Worm (Caenorhabditis elegans): ENCODE measurements around the gene F09G8.7.

F09G8.7 gene

ce11 chrIII:8226178-8226577, 42.0 kb downstream of the F09G8.7 start, which contains the start of gene rfs-1:
Gene rfs-1, plus strand, starts transcription at chrIII:8226478.
- TF ChIP-seq ztf-4 (tag; optimal IDR thresholded peaks at IDR 0.05): no peak
- no peak for TF ChIP-seq skn-1 (tag; optimal IDR thresholded peaks at IDR 0.05)
- no peak for TF ChIP-seq unc-62 (GFP tag; optimal IDR thresholded peaks at IDR 0.05)
- TF ChIP-seq ceh-82 (tag; optimal IDR thresholded peaks at IDR 0.05): no peak
- no peak for TF ChIP-seq crh-2 (tag; optimal IDR thresholded peaks at IDR 0.05)
- TF ChIP-seq ztf-1 (GFP tag; conservative IDR thresholded peaks at IDR 0.05): no peak
- no peak for TF ChIP-seq C34F6.9 (tag; optimal IDR thresholded peaks at IDR 0.05)

ce11 chrIII:8224769-8225168, 43.4 kb downstream of the F09G8.7 start, which contains the start of gene mob-4:
Gene mob-4, plus strand, starts transcription at chrIII:8225097.
- TF ChIP-seq lsy-2 (tag; optimal IDR thresholded peaks at IDR 0.05) (peak in 1 of 2 experiments; percentile 32), nhr-10 (tag; optimal IDR thresholded peaks at IDR 0.05) (no peak), unc-55 (GFP tag; optimal IDR thresholded peaks at IDR 0.05) (peak; percentile 32), nhr-25 (tag; optimal IDR thresholded peaks at IDR 0.05) (no peak), nhr-129 (tag; optimal IDR thresholded peaks at IDR 0.05) (no peak), mab-5 (tag; optimal IDR thresholded peaks at IDR 0.05) (no peak), dmd-4 (tag; optimal IDR thresholded peaks at IDR 0.05) (no peak), nhr-23 (tag; optimal IDR thresholded peaks at IDR 0.05) (no peak)

- TF ChIP-seq lin-11 (tag; optimal IDR thresholded peaks at IDR 0.05) (no peak), alr-1 (tag; optimal IDR thresholded peaks at IDR 0.05) (no peak), unc-62 (GFP tag; optimal IDR thresholded peaks at IDR 0.05) (no peak), elt-3 (tag; optimal IDR thresholded peaks at IDR 0.05) (no peak), C34F6.9 (tag; optimal IDR thresholded peaks at IDR 0.05) (no peak), mab-5 (tag; optimal IDR thresholded peaks at IDR 0.05) (no peak), sma-9 (GFP tag; optimal IDR thresholded peaks at IDR 0.05) (no peak), sma-9 (tag; optimal IDR thresholded peaks at IDR 0.05) (no peak), mdl-1 (tag; optimal IDR thresholded peaks at IDR 0.05) (no peak), nhr-21 (tag; optimal IDR thresholded peaks at IDR 0.05) (no peak), snpc-4 (tag; optimal IDR thresholded peaks at IDR 0.05) (no peak), ceh-82 (tag; optimal IDR thresholded peaks at IDR 0.05) (no peak), F13H6.1 (tag; optimal IDR thresholded peaks at IDR 0.05) (no peak), aly-2 (tag; optimal IDR thresholded peaks at IDR 0.05) (no peak), nhr-77 (tag; optimal IDR thresholded peaks at IDR 0.05) (no peak), nhr-11 (tag; optimal IDR thresholded peaks at IDR 0.05) (no peak)
Measured at ce11 chrIII:8220081-8220480, 48.1 kb downstream of the F09G8.7 start.
